Fruit fly (Drosophila melanogaster) whole organism, wandering third instar larva: ENCODE data around the gene Hmgcr.

Experiments used
- Abd-B ChIP-seq: fragments of >200 bp; optimal IDR thresholded peaks from 2 replicates; lab custom pipeline; 2017; ENCODE audit warnings: missing biosample characterization, missing genetic modification characterization
- CG9705 ChIP-seq: fragments of 200-800 bp; sonication (Bioruptor generic); optimal IDR thresholded peaks from 2 replicates; lab custom pipeline; 2018; ENCODE audit warnings: missing biosample characterization, mild to moderate bottlenecking, missing genetic modification characterization
- CrebA ChIP-seq: fragments of 200-800 bp; sonication (Bioruptor generic); optimal IDR thresholded peaks from 2 replicates; lab custom pipeline; 2016; ENCODE audit warnings: missing biosample characterization, mild to moderate bottlenecking, missing genetic modification characterization, borderline replicate concordance
- Dif ChIP-seq: fragments of 200-275, 200-300 bp; sonication (Bioruptor generic); optimal IDR thresholded peaks from 2 replicates; lab custom pipeline; 2018; ENCODE audit warnings: missing biosample characterization, missing genetic modification characterization; ENCODE audit not compliant: partially characterized antibody
- GATAd ChIP-seq: sonication (Bioruptor generic); optimal IDR thresholded peaks from 2 replicates; lab custom pipeline; 2016; ENCODE audit warnings: missing biosample characterization, missing genetic modification characterization
- HLH106 ChIP-seq: fragments of 200-800 bp; optimal IDR thresholded peaks from 3 replicates; lab custom pipeline; 2019; ENCODE audit warnings: missing biosample characterization, mild to moderate bottlenecking, missing genetic modification characterization, moderate library complexity
- Hnf4 ChIP-seq: fragments of 200-800 bp; sonication (Bioruptor generic); optimal IDR thresholded peaks from 2 replicates; lab custom pipeline; 2016; ENCODE audit warnings: missing biosample characterization, mild to moderate bottlenecking, missing genetic modification characterization
- Hr78 ChIP-seq: fragments of >200 bp; optimal IDR thresholded peaks from 2 replicates; lab custom pipeline; 2017; ENCODE audit warnings: missing biosample characterization, missing genetic modification characterization
- Hr83 ChIP-seq: fragments of 200-300 bp; sonication (Bioruptor generic); optimal IDR thresholded peaks from 2 replicates; lab custom pipeline; 2016; ENCODE audit warnings: missing biosample characterization, mild to moderate bottlenecking, missing genetic modification characterization, moderate library complexity; ENCODE audit not compliant: poor library complexity, severe bottlenecking
- OdsH ChIP-seq: fragments of 200-800 bp; sonication (Bioruptor generic); optimal IDR thresholded peaks from 2 replicates; lab custom pipeline; 2016; ENCODE audit warnings: missing biosample characterization, mild to moderate bottlenecking, missing genetic modification characterization
- Rel ChIP-seq, 2 experiments: fragments of 200-800 bp; sonication (Bioruptor generic) in 1 of 2; optimal IDR thresholded peaks; 2 replicates in 1 of 2; 3 replicates in 1 of 2; lab custom pipeline; 2016 to 2019; ENCODE audit warnings: mild to moderate bottlenecking in 2 of 2, missing biosample characterization in 2 of 2, missing genetic modification characterization in 2 of 2, moderate library complexity in 1 of 2
- Sp1 ChIP-seq: fragments of 200-800 bp; sonication (Bioruptor generic); optimal IDR thresholded peaks from 3 replicates; lab custom pipeline; 2019; ENCODE audit warnings: missing biosample characterization, mild to moderate bottlenecking, missing genetic modification characterization, moderate library complexity
- br ChIP-seq: fragments of 200-800 bp; sonication (Bioruptor generic); optimal IDR thresholded peaks from 2 replicates; lab custom pipeline; 2016; ENCODE audit warnings: missing biosample characterization, missing genetic modification characterization
- dmrt93B ChIP-seq: fragments of 200-800 bp; sonication (Bioruptor generic); optimal IDR thresholded peaks from 2 replicates; lab custom pipeline; 2018; ENCODE audit warnings: missing biosample characterization, mild to moderate bottlenecking, missing genetic modification characterization
- dsf ChIP-seq: sonication (Bioruptor generic); optimal IDR thresholded peaks from 2 replicates; lab custom pipeline; 2016; ENCODE audit warnings: missing biosample characterization, missing genetic modification characterization, borderline replicate concordance
- ey ChIP-seq: fragments of 200-800 bp; sonication (Bioruptor generic); optimal IDR thresholded peaks from 2 replicates; lab custom pipeline; 2016; ENCODE audit warnings: missing biosample characterization, missing genetic modification characterization
- foxo ChIP-seq, 2 experiments: fragments of 200-800 bp; sonication (Bioruptor generic); optimal IDR thresholded peaks; 2 replicates in 1 of 2; 3 replicates in 1 of 2; lab custom pipeline; 2016 to 2017; ENCODE audit warnings: missing biosample characterization in 2 of 2, missing genetic modification characterization in 2 of 2
- fru ChIP-seq: fragments of 200-800 bp; sonication (Bioruptor generic); optimal IDR thresholded peaks from 3 replicates; lab custom pipeline; 2016; ENCODE audit warnings: missing biosample characterization, mild to moderate bottlenecking, missing genetic modification characterization
- h ChIP-seq: fragments of 200-800 bp; sonication (Bioruptor generic); optimal IDR thresholded peaks from 3 replicates; lab custom pipeline; 2016; ENCODE audit warnings: missing biosample characterization, mild to moderate bottlenecking, missing genetic modification characterization
- lola ChIP-seq: fragments of >200 bp; optimal IDR thresholded peaks from 2 replicates; lab custom pipeline; 2017; ENCODE audit warnings: missing biosample characterization, missing genetic modification characterization
- pan ChIP-seq: fragments of >200 bp; optimal IDR thresholded peaks from 2 replicates; lab custom pipeline; 2017
- psq ChIP-seq: fragments of 200-800 bp; sonication (Bioruptor generic); optimal IDR thresholded peaks from 3 replicates; lab custom pipeline; 2017; ENCODE audit warnings: missing biosample characterization, mild to moderate bottlenecking, missing genetic modification characterization, moderate library complexity
- rgr ChIP-seq: fragments of 200-800 bp; sonication (Bioruptor generic); optimal IDR thresholded peaks from 3 replicates; lab custom pipeline; 2016; ENCODE audit warnings: missing biosample characterization, mild to moderate bottlenecking, missing genetic modification characterization
- sage ChIP-seq: fragments of 200-800 bp; sonication (Bioruptor generic); optimal IDR thresholded peaks from 2 replicates; lab custom pipeline; 2016; ENCODE audit warnings: missing biosample characterization, mild to moderate bottlenecking, missing genetic modification characterization
- sv ChIP-seq: fragments of 200-800 bp; sonication (Bioruptor generic); optimal IDR thresholded peaks from 3 replicates; lab custom pipeline; 2016; ENCODE audit warnings: missing biosample characterization, missing genetic modification characterization
- tai ChIP-seq: sonication (Bioruptor generic); optimal IDR thresholded peaks from 2 replicates; lab custom pipeline; 2016; ENCODE audit warnings: missing biosample characterization, missing genetic modification characterization
- woc ChIP-seq: sonication (Bioruptor generic); optimal IDR thresholded peaks from 2 replicates; lab custom pipeline; 2016; ENCODE audit warnings: missing biosample characterization, mild to moderate bottlenecking, missing genetic modification characterization

Gene Hmgcr

DNA sequence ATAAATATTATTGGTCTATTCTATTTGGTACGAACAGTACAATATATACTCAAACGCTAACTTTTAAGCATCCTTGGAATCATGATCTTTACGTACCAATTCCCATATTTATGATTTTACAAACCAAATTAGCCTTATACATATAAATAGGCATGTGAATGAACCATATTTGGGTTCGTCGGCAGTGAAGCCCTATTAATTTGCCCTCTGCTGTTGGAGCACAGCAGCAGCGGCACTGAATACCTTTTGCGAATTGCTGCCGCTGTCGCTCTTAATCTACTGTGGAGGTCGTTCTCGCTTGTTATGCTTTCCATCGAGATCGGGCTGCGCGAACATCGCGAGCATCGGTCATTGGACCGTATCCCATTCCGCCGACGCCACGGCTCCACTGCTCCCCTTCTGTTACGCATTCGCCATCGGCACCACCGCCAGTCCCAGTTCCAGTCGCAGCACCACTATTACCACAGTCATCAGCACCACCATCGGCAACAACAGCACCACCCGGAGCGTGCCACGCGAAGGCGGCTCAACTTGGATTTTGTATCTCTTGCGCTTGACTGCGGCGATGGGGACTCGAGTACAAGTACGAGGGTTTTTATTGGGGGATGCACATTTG lies 55.4 kb downstream of the Hmgcr start:
- peak; percentile 62 for TF ChIP-seq rgr
- peak; percentile 51 for TF ChIP-seq fru (GFP tag; lab: Kevin White, UChicago)
- peak in 1 of 2 experiments; percentile 61 for TF ChIP-seq foxo (GFP tag; optimal IDR thresholded peaks at IDR 0.05; lab: Kevin White, UChicago)
- TF ChIP-seq CrebA (GFP tag; lab: Kevin White, UChicago), result no peak
- TF ChIP-seq pan (lab: Kevin White, UChicago), result no peak
- TF ChIP-seq Sp1, result peak; percentile 65
- TF ChIP-seq psq, result peak; percentile 53
- peak; percentile 60 for TF ChIP-seq br
- TF ChIP-seq woc, result peak; percentile 61
- no peak for TF ChIP-seq tai (GFP tag; lab: Kevin White, UChicago)
- no peak for TF ChIP-seq Rel (GFP tag; optimal IDR thresholded peaks at IDR 0.05; lab: Kevin White, UChicago)
- TF ChIP-seq Rel (tag; optimal IDR thresholded peaks at IDR 0.05; lab: Kevin White, UChicago), result peak; percentile 86
- no peak for TF ChIP-seq dsf
- no peak for TF ChIP-seq lola (GFP tag; lab: Kevin White, UChicago)
- TF ChIP-seq h, result peak; percentile 49
- peak; percentile 11 for TF ChIP-seq Hnf4 (GFP tag; lab: Kevin White, UChicago)
- peak; percentile 39 for TF ChIP-seq OdsH (GFP tag; lab: Kevin White, UChicago)
- peak; percentile 69 for TF ChIP-seq HLH106
- no peak for TF ChIP-seq sv (GFP tag; lab: Kevin White, UChicago)
- peak; percentile 38 for TF ChIP-seq dmrt93B (GFP tag; lab: Kevin White, UChicago)
- TF ChIP-seq Abd-B (GFP tag; lab: Kevin White, UChicago), result no peak
- no peak for TF ChIP-seq CG9705 (GFP tag; lab: Kevin White, UChicago)
- TF ChIP-seq ey (GFP tag; lab: Kevin White, UChicago), result peak; percentile 61

DNA sequence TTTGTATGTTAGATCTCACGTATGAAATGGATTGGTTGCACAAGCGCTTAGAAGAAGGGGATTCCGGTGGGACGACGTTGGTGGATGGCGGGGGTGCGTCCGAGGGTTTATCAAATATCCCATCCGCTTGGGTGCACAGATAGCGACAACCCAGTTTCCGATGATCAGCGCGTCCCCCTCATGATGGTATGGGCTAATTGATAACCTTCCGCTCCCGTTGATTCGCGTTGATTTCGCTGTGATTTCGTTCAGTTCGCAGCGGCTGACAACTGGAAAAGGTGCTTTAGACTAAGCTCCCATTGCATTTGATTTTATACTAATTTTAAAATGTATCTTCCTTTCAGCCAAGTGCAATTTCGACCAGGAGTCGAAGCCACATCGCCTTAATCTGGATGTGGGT lies 56.5 kb downstream of the Hmgcr start:
- TF ChIP-seq Rel (GFP tag; optimal IDR thresholded peaks at IDR 0.05; lab: Kevin White, UChicago) (no peak), Rel (tag; optimal IDR thresholded peaks at IDR 0.05; lab: Kevin White, UChicago) (peak; percentile 52), sage (GFP tag; lab: Kevin White, UChicago) (no peak), Abd-B (GFP tag; lab: Kevin White, UChicago) (no peak), Hr78 (no peak), Hr83 (GFP tag; lab: Kevin White, UChicago) (no peak), psq (no peak)
- TF ChIP-seq, all 38 proteins: peak for 1

DNA sequence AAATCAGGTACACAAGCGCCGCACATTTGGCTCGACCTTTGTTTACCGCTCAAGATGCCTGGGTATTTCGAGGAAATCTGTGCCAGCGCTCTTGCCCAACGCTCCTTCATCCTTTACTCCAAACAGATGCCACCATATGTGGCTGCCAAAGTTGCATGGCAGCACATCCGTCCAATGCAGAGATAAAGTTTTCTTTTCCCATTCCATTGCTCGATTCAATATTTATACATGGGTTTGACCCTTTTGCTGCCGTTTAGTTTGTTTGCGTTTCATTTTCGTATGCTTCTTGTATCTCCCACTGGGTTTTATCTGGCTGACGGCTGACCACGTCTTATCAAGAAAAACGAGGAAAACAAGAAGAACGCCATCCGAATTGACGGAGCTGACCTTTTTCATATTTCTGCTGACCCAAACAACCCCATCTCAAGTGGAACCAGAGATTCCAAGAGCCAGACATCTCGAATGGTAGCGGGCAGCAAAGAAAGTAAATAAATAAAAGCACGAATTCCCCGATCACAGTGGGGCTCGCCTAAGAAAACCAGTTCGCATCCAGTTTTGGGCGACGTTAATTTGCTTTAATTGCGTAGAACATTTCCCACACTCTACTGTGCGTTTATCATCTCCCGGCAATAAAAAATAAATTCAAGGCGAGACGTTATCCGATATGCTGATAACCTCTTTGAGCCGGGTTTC lies 57.5 kb downstream of the Hmgcr start:
- no peak for TF ChIP-seq Abd-B (GFP tag; lab: Kevin White, UChicago)
- TF ChIP-seq h, result peak; percentile 9
- no peak for TF ChIP-seq Rel (GFP tag; optimal IDR thresholded peaks at IDR 0.05; lab: Kevin White, UChicago)
- TF ChIP-seq Rel (tag; optimal IDR thresholded peaks at IDR 0.05; lab: Kevin White, UChicago), result peak; percentile 87

DNA sequence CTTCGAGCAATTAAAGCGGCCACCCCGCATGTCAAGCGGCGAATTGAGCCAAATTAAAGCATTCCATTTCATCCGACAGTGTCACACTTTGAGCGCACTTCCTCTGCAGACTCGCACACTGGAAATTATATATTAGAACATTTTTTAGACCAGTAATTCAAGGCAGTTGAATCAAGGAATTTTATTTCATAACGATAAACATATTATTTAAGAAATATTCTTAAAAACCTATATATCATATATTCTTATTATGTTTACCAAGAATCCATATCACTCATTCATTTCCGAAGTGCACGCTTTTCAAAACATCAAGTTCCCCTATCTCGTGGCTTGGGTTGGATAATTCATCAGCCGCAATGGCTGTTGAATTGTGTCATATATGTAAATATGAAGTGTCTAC lies 58.4 kb downstream of the Hmgcr start:
- TF ChIP-seq Dif (GFP tag; lab: Kevin White, UChicago) (no peak), GATAd (GFP tag; lab: Kevin White, UChicago) (no peak), OdsH (GFP tag; lab: Kevin White, UChicago) (peak; percentile 24), CG9705 (GFP tag; lab: Kevin White, UChicago) (no peak), sv (GFP tag; lab: Kevin White, UChicago) (no peak), Hnf4 (GFP tag; lab: Kevin White, UChicago) (no peak), psq (peak; percentile 24), rgr (no peak), Rel (GFP tag; optimal IDR thresholded peaks at IDR 0.05; lab: Kevin White, UChicago) (no peak), Rel (tag; optimal IDR thresholded peaks at IDR 0.05; lab: Kevin White, UChicago) (no peak), pan (lab: Kevin White, UChicago) (no peak)
